Worm (Caenorhabditis elegans) whole organism, young adult: ENCODE data around the gene mrpl-53.

Experiments
- C06A6.2 ChIP-seq: fragments of 200-800 bp; sonication (Bioruptor generic); conservative IDR thresholded peaks from 2 replicates; pipeline ENCODE4 v1.3.6; 2022; ENCODE audit warnings: missing genetic modification characterization, missing compliant biosample characterization
- D2030.7 ChIP-seq: fragments of 200-800 bp; sonication (Bioruptor generic); IDR thresholded peaks from 2 replicates; pipeline ENCODE4 v1.3.6; 2022; ENCODE audit warnings: missing genetic modification reagents, missing genetic modification characterization, missing compliant biosample characterization
- F37B4.10 ChIP-seq: fragments of 200-800 bp; sonication (Bioruptor generic); IDR thresholded peaks from 2 replicates; pipeline ENCODE4 v1.3.6; 2022; ENCODE audit warnings: missing genetic modification characterization, missing compliant biosample characterization
- K11D2.4 ChIP-seq: fragments of 200-800 bp; sonication (Bioruptor generic); IDR thresholded peaks from 2 replicates; pipeline ENCODE4 v1.3.6; 2022; ENCODE audit warnings: missing genetic modification reagents, missing genetic modification characterization, missing compliant biosample characterization
- K12H6.12 ChIP-seq: fragments of 200-800 bp; sonication (Bioruptor generic); optimal IDR thresholded peaks from 2 replicates; lab custom pipeline; 2018; ENCODE audit warnings: mild to moderate bottlenecking, missing genetic modification characterization, missing compliant biosample characterization
- T07F8.4 ChIP-seq: sonication (generic microtip); optimal IDR thresholded peaks from 2 replicates; lab custom pipeline; 2016; ENCODE audit warnings: mild to moderate bottlenecking, missing genetic modification characterization, moderate library complexity, missing compliant biosample characterization
- Y53F4B.3 ChIP-seq: fragments of 200-800 bp; sonication (Bioruptor generic); IDR thresholded peaks from 2 replicates; pipeline ENCODE4 v1.3.6; 2022; ENCODE audit warnings: missing genetic modification reagents, missing genetic modification characterization, missing compliant biosample characterization
- Y53G8AR.9 ChIP-seq: fragments of 200-800 bp; sonication (Bioruptor generic); conservative IDR thresholded peaks from 2 replicates; pipeline ENCODE4 v1.3.6; 2022; ENCODE audit warnings: missing genetic modification reagents, missing genetic modification characterization, missing compliant biosample characterization
- Y56A3A.18 ChIP-seq: fragments of 200-800 bp; sonication (Bioruptor generic); IDR thresholded peaks from 2 replicates; pipeline ENCODE4 v1.3.6; 2022; ENCODE audit warnings: missing genetic modification reagents, missing genetic modification characterization, missing compliant biosample characterization
- Y95B8A.8 ChIP-seq: fragments of 200-800 bp; sonication (Bioruptor generic); IDR thresholded peaks from 2 replicates; pipeline ENCODE4 v1.3.6; 2022; ENCODE audit warnings: missing genetic modification reagents, missing genetic modification characterization, missing compliant biosample characterization
- akir-1 ChIP-seq: fragments of 200-800 bp; sonication (Bioruptor generic); optimal IDR thresholded peaks from 2 replicates; lab custom pipeline; 2018; ENCODE audit warnings: mild to moderate bottlenecking, missing genetic modification characterization, moderate library complexity, missing compliant biosample characterization
- ama-1 ChIP-seq, 3 experiments: fragments of 150-350 bp in 1 of 3; sonication (generic microtip) in 2 of 3; optimal IDR thresholded peaks; 2 replicates each; lab custom pipeline; 2014 to 2018; ENCODE audit warnings: missing biosample characterization in 2 of 3, missing genetic modification characterization in 2 of 3, missing genetic modification reagents in 2 of 3
- athp-1 ChIP-seq: sonication (generic microtip); optimal IDR thresholded peaks from 2 replicates; lab custom pipeline; 2017; ENCODE audit warnings: mild to moderate bottlenecking, missing genetic modification characterization, missing compliant biosample characterization
- attf-3 ChIP-seq: fragments of 200-800 bp; sonication (Bioruptor generic); conservative IDR thresholded peaks from 2 replicates; pipeline ENCODE4 v1.3.6; 2022; ENCODE audit warnings: missing genetic modification reagents, missing genetic modification characterization, missing compliant biosample characterization
- bed-2 ChIP-seq: fragments of 200-800 bp; sonication (Bioruptor generic); IDR thresholded peaks from 2 replicates; pipeline ENCODE4 v1.3.6; 2022; ENCODE audit warnings: missing genetic modification reagents, missing genetic modification characterization, missing compliant biosample characterization
- ceh-100 ChIP-seq: fragments of 200-800 bp; sonication (Bioruptor generic); IDR thresholded peaks from 2 replicates; pipeline ENCODE4 v1.3.6; 2022; ENCODE audit warnings: missing genetic modification reagents, missing genetic modification characterization, missing compliant biosample characterization
- ceh-58 ChIP-seq: fragments of 200-800 bp; sonication (Bioruptor generic); IDR thresholded peaks from 2 replicates; pipeline ENCODE4 v1.3.6; 2022; ENCODE audit warnings: missing genetic modification characterization, missing compliant biosample characterization
- ceh-91 ChIP-seq: fragments of 200-800 bp; sonication (Bioruptor generic); IDR thresholded peaks from 2 replicates; pipeline ENCODE4 v1.3.6; 2022; ENCODE audit warnings: missing genetic modification reagents, missing genetic modification characterization, missing compliant biosample characterization
- chd-7 ChIP-seq: sonication (generic microtip); optimal IDR thresholded peaks from 2 replicates; lab custom pipeline; 2016; ENCODE audit warnings: mild to moderate bottlenecking, missing genetic modification characterization, moderate library complexity, missing compliant biosample characterization
- dpl-1 ChIP-seq: fragments of 150-350 bp; optimal IDR thresholded peaks from 2 replicates; lab custom pipeline; 2014; ENCODE audit warnings: missing biosample characterization, missing genetic modification reagents, missing genetic modification characterization
- egl-18 ChIP-seq: fragments of 200-800 bp; sonication (Bioruptor generic); IDR thresholded peaks from 2 replicates; pipeline ENCODE4 v1.3.6; 2022; ENCODE audit warnings: missing genetic modification reagents, missing genetic modification characterization, missing compliant biosample characterization
- egl-44 ChIP-seq: fragments of 200-800 bp; sonication (Bioruptor generic); IDR thresholded peaks from 2 replicates; pipeline ENCODE4 v1.3.6; 2022; ENCODE audit warnings: missing genetic modification reagents, missing genetic modification characterization, missing compliant biosample characterization
- egrh-3 ChIP-seq: fragments of 200-800 bp; sonication (Bioruptor generic); IDR thresholded peaks from 2 replicates; pipeline ENCODE4 v1.3.6; 2022; ENCODE audit warnings: missing genetic modification reagents, missing genetic modification characterization, missing compliant biosample characterization
- ets-4 ChIP-seq: fragments of 200-800 bp; sonication (Bioruptor generic); optimal IDR thresholded peaks from 2 replicates; lab custom pipeline; 2018; ENCODE audit warnings: mild to moderate bottlenecking, missing genetic modification characterization, missing compliant biosample characterization
- fkh-3 ChIP-seq: sonication (generic microtip); optimal IDR thresholded peaks from 2 replicates; lab custom pipeline; 2016; ENCODE audit warnings: mild to moderate bottlenecking, missing genetic modification characterization, missing compliant biosample characterization
- gei-17 ChIP-seq: fragments of 200-800 bp; sonication (Bioruptor generic); optimal IDR thresholded peaks from 2 replicates; lab custom pipeline; 2018; ENCODE audit warnings: mild to moderate bottlenecking, missing genetic modification characterization, missing compliant biosample characterization
- hlh-12 ChIP-seq: sonication (generic microtip); optimal IDR thresholded peaks from 2 replicates; lab custom pipeline; 2016; ENCODE audit warnings: missing genetic modification characterization, missing compliant biosample characterization
- hlh-26 ChIP-seq: fragments of 200-800 bp; sonication (Bioruptor generic); conservative IDR thresholded peaks from 2 replicates; pipeline ENCODE4 v1.3.6; 2022; ENCODE audit warnings: missing genetic modification reagents, missing genetic modification characterization, missing compliant biosample characterization
- hmg-20 ChIP-seq: fragments of 200-800 bp; sonication (Bioruptor generic); IDR thresholded peaks from 2 replicates; pipeline ENCODE4 v1.3.6; 2022; ENCODE audit warnings: missing genetic modification reagents, missing genetic modification characterization, missing compliant biosample characterization
- hsf-1 ChIP-seq: fragments of 200-800 bp; sonication (Bioruptor generic); IDR thresholded peaks from 2 replicates; pipeline ENCODE4 v1.3.6; 2022; ENCODE audit warnings: missing genetic modification reagents, missing genetic modification characterization, missing compliant biosample characterization
- lin-35 ChIP-seq, 3 experiments: fragments of 150-350 bp in 2 of 3; sonication (generic microtip) in 1 of 3; optimal IDR thresholded peaks; 2 replicates each; lab custom pipeline; 2014 to 2018; ENCODE audit warnings: missing biosample characterization in 3 of 3, missing genetic modification characterization in 3 of 3, missing genetic modification reagents in 3 of 3
- lin-40 ChIP-seq: sonication (generic microtip); optimal IDR thresholded peaks from 2 replicates; lab custom pipeline; 2016; ENCODE audit warnings: missing genetic modification characterization, mild to moderate bottlenecking, missing compliant biosample characterization, missing genotype, missing genetic modification reagents
- madf-10 ChIP-seq: sonication (generic microtip); optimal IDR thresholded peaks from 2 replicates; lab custom pipeline; 2016; ENCODE audit warnings: mild to moderate bottlenecking, missing genetic modification characterization, missing compliant biosample characterization
- madf-6 ChIP-seq: fragments of 200-800 bp; sonication (Bioruptor generic); IDR thresholded peaks from 2 replicates; pipeline ENCODE4 v1.3.6; 2022; ENCODE audit warnings: missing genetic modification reagents, missing genetic modification characterization, missing compliant biosample characterization
- madf-8 ChIP-seq: fragments of 200-800 bp; sonication (Bioruptor generic); conservative IDR thresholded peaks from 2 replicates; pipeline ENCODE4 v1.3.6; 2022; ENCODE audit warnings: missing genetic modification reagents, missing genetic modification characterization, missing compliant biosample characterization
- nfya-1 ChIP-seq: sonication (generic microtip); optimal IDR thresholded peaks from 2 replicates; lab custom pipeline; 2017; ENCODE audit warnings: antibody characterized with exemption, missing compliant biosample characterization, missing genetic modification characterization, borderline replicate concordance; ENCODE audit not compliant: insufficient read depth
- nfyb-1 ChIP-seq: fragments of 200-800 bp; sonication (Bioruptor generic); IDR thresholded peaks from 2 replicates; pipeline ENCODE4 v1.3.6; 2022; ENCODE audit warnings: missing genetic modification reagents, missing genetic modification characterization, missing compliant biosample characterization
- nhr-120 ChIP-seq: fragments of 200-800 bp; sonication (Bioruptor generic); IDR thresholded peaks from 2 replicates; pipeline ENCODE4 v1.3.6; 2022; ENCODE audit warnings: missing genetic modification characterization, missing compliant biosample characterization
- pbrm-1 ChIP-seq: fragments of 200-800 bp; sonication (Bioruptor generic); IDR thresholded peaks from 2 replicates; pipeline ENCODE4 v1.3.6; 2022; ENCODE audit warnings: missing genetic modification reagents, missing genetic modification characterization, missing compliant biosample characterization
- repo-1 ChIP-seq: sonication (generic microtip); optimal IDR thresholded peaks from 2 replicates; lab custom pipeline; 2017; ENCODE audit warnings: mild to moderate bottlenecking, missing genetic modification characterization, missing compliant biosample characterization
- snpc-3.4 ChIP-seq: sonication (generic microtip); optimal IDR thresholded peaks from 2 replicates; lab custom pipeline; 2017; ENCODE audit warnings: missing genetic modification characterization, mild to moderate bottlenecking, missing compliant biosample characterization, antibody characterized with exemption, moderate library complexity, missing genotype, missing genetic modification reagents
- snpc-4 ChIP-seq, 5 experiments: fragments of 150-350 bp in 1 of 5; sonication (generic microtip) in 4 of 5; optimal IDR thresholded peaks; 2 replicates each; lab custom pipeline; 2014 to 2018; ENCODE audit warnings: missing genetic modification characterization in 5 of 5, missing biosample characterization in 3 of 5, antibody characterized with exemption in 2 of 5, mild to moderate bottlenecking in 2 of 5, missing compliant biosample characterization in 2 of 5, missing genotype in 2 of 5, moderate library complexity in 2 of 5, missing genetic modification reagents in 1 of 5
- sptf-2 ChIP-seq: fragments of 200-800 bp; sonication (Bioruptor generic); optimal IDR thresholded peaks from 2 replicates; lab custom pipeline; 2018; ENCODE audit warnings: mild to moderate bottlenecking, missing genetic modification characterization, missing compliant biosample characterization
- tbx-9 ChIP-seq: sonication (generic microtip); optimal IDR thresholded peaks from 2 replicates; lab custom pipeline; 2016; ENCODE audit warnings: borderline replicate concordance, missing genetic modification characterization, inconsistent platforms, missing compliant biosample characterization
- unc-62 ChIP-seq: fragments of 150-350 bp; optimal IDR thresholded peaks from 2 replicates; lab custom pipeline; 2014; ENCODE audit warnings: missing biosample characterization, missing genetic modification reagents, missing genetic modification characterization
- xnd-1 ChIP-seq: sonication (generic microtip); optimal IDR thresholded peaks from 2 replicates; lab custom pipeline; 2016; ENCODE audit warnings: missing genotype, missing genetic modification reagents, missing genetic modification characterization, missing compliant biosample characterization
- zfh-2 ChIP-seq: fragments of 200-800 bp; sonication (Bioruptor generic); conservative IDR thresholded peaks from 2 replicates; pipeline ENCODE4 v1.3.6; 2022; ENCODE audit warnings: missing genetic modification reagents, missing genetic modification characterization, missing compliant biosample characterization
- ztf-25 ChIP-seq: fragments of 200-800 bp; sonication (Bioruptor generic); IDR thresholded peaks from 2 replicates; pipeline ENCODE4 v1.3.6; 2022; ENCODE audit warnings: missing genetic modification reagents, missing genetic modification characterization, missing compliant biosample characterization

mrpl-53 gene

DNA sequence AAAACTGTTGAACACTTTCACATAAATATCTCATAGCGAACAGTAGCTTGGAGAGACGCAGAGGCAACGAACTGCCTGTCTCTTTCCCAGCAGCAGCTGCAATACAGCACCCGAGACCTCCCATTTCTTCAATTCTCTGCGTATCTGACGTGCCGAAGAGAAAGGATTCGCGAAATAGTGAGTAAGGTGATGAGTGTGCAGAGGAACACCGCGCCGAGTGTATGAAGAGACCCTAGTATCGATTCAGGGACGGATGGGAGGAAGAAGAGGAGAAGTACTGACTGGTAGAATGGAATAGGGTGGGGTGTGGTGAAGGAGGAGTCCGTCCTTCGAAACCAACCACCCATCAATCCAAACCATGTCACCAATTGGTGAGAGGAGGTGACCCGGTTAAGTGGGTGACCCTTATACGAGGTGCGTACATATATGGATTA, 48.7 kb downstream of the mrpl-53 start (continued):
- TF ChIP-seq fkh-3 (no peak), gei-17 (GFP tag; lab: Kevin White, UChicago) (peak; percentile 18), athp-1 (no peak), nhr-120 (GFP tag; lab: Robert Waterston, UW) (no peak), bed-2 (GFP tag; lab: Robert Waterston, UW) (no peak), ztf-25 (GFP tag; lab: Robert Waterston, UW) (no peak), K12H6.12 (tag; lab: Kevin White, UChicago) (peak; percentile 61), K11D2.4 (GFP tag; lab: Robert Waterston, UW) (0 out of 2 replicates have a peak, but pooled peaks have one; percentile 42), Y53G8AR.9 (GFP tag; lab: Robert Waterston, UW) (no peak), chd-7 (tag; lab: Kevin White, UChicago) (peak; percentile 45), akir-1 (GFP tag; lab: Kevin White, UChicago) (no peak), tbx-9 (tag; lab: Kevin White, UChicago) (no peak), ets-4 (no peak), C06A6.2 (GFP tag; lab: Robert Waterston, UW) (no peak), madf-8 (GFP tag; lab: Robert Waterston, UW) (no peak), snpc-4 (GFP tag; optimal IDR thresholded peaks at IDR 0.05; lab: Kevin White, UChicago) (no peak), snpc-4 (tag; optimal IDR thresholded peaks at IDR 0.05; lab: Kevin White, UChicago) (peak in 2 of 4 experiments; percentile 4 to 35), pbrm-1 (GFP tag; lab: Robert Waterston, UW) (peak; percentile 21; the same call in 1 of the 2 replicates), nfyb-1 (GFP tag; lab: Robert Waterston, UW) (peak; percentile 64; the same call in 1 of the 2 replicates), hlh-26 (GFP tag; lab: Robert Waterston, UW) (no peak), ceh-58 (GFP tag; lab: Robert Waterston, UW) (no peak), egrh-3 (GFP tag; lab: Robert Waterston, UW) (peak; percentile 46; the same call in 1 of the 2 replicates), hmg-20 (no peak), dpl-1 (GFP tag; lab: Kevin White, UChicago) (no peak), egl-18 (GFP tag; lab: Robert Waterston, UW) (no peak), snpc-3.4 (tag; lab: Kevin White, UChicago) (no peak), ama-1 (optimal IDR thresholded peaks at IDR 0.05; lab: Kevin White, UChicago) (no peak), ama-1 (GFP tag; optimal IDR thresholded peaks at IDR 0.05; lab: Kevin White, UChicago) (no peak), hlh-12 (tag; lab: Kevin White, UChicago) (no peak), Y95B8A.8 (GFP tag; lab: Robert Waterston, UW) (no peak), lin-40 (tag; lab: Kevin White, UChicago) (peak; percentile 66), repo-1 (tag; lab: Kevin White, UChicago) (no peak), xnd-1 (tag; lab: Kevin White, UChicago) (no peak), Y53F4B.3 (GFP tag; lab: Robert Waterston, UW) (no peak), ceh-100 (GFP tag; lab: Robert Waterston, UW) (no peak), attf-3 (GFP tag; lab: Robert Waterston, UW) (peak; percentile 26; the same call in 1 of the 2 replicates), lin-35 (GFP tag; optimal IDR thresholded peaks at IDR 0.05; lab: Kevin White, UChicago) (peak in 1 of 3 experiments; percentile 51), nfya-1 (no peak), D2030.7 (GFP tag; lab: Robert Waterston, UW) (no peak), unc-62 (GFP tag; lab: Kevin White, UChicago) (peak; percentile 7), ceh-91 (GFP tag; lab: Robert Waterston, UW) (no peak), madf-10 (tag; lab: Kevin White, UChicago) (no peak), Y56A3A.18 (no peak), T07F8.4 (tag; lab: Kevin White, UChicago) (no peak), madf-6 (GFP tag; lab: Robert Waterston, UW) (no peak), zfh-2 (GFP tag; lab: Robert Waterston, UW) (peak; percentile 91), sptf-2 (GFP tag; lab: Kevin White, UChicago) (no peak), hsf-1 (GFP tag; lab: Robert Waterston, UW) (no peak), F37B4.10 (GFP tag; lab: Robert Waterston, UW) (no peak), egl-44 (GFP tag; lab: Robert Waterston, UW) (no peak)
